Worm (Caenorhabditis elegans) whole organism, young adult: ENCODE measurements around the gene arrd-13.

ENCODE experiments used
- B0019.2 ChIP-seq: fragments of 200-800 bp; sonication (Bioruptor generic); conservative IDR thresholded peaks from 2 replicates; pipeline ENCODE4 v1.3.6; 2022; ENCODE audit warnings: missing genetic modification reagents, missing genetic modification characterization, missing compliant biosample characterization
- C06A6.2 ChIP-seq: fragments of 200-800 bp; sonication (Bioruptor generic); conservative IDR thresholded peaks from 2 replicates; pipeline ENCODE4 v1.3.6; 2022; ENCODE audit warnings: missing genetic modification characterization, missing compliant biosample characterization
- F39B2.1 ChIP-seq: fragments of 200-800 bp; sonication (Bioruptor generic); IDR thresholded peaks from 2 replicates; pipeline ENCODE4 v1.3.6; 2022; ENCODE audit warnings: missing genetic modification reagents, missing genetic modification characterization, missing compliant biosample characterization
- F55B11.4 ChIP-seq: sonication (generic microtip); optimal IDR thresholded peaks from 2 replicates; lab custom pipeline; 2016; ENCODE audit warnings: missing compliant biosample characterization, missing genetic modification characterization, borderline replicate concordance; ENCODE audit not compliant: insufficient read depth
- F57C9.4 ChIP-seq: sonication (generic microtip); optimal IDR thresholded peaks from 2 replicates; lab custom pipeline; 2017; ENCODE audit warnings: mild to moderate bottlenecking, missing genetic modification characterization, missing compliant biosample characterization
- T26A5.8 ChIP-seq: sonication (generic microtip); optimal IDR thresholded peaks from 2 replicates; lab custom pipeline; 2016; ENCODE audit warnings: missing genetic modification characterization, missing compliant biosample characterization
- Y67H2A.10 ChIP-seq: fragments of 200-800 bp; sonication (Bioruptor generic); conservative IDR thresholded peaks from 2 replicates; pipeline ENCODE4 v1.3.6; 2022; ENCODE audit warnings: missing genetic modification reagents, missing genetic modification characterization, missing compliant biosample characterization
- aptf-2 ChIP-seq: fragments of 200-800 bp; sonication (Bioruptor generic); conservative IDR thresholded peaks from 2 replicates; pipeline ENCODE4 v1.3.6; 2022; ENCODE audit warnings: missing genetic modification reagents, missing genetic modification characterization, missing compliant biosample characterization
- atf-7 ChIP-seq: sonication (generic microtip); optimal IDR thresholded peaks from 2 replicates; lab custom pipeline; 2017; ENCODE audit warnings: mild to moderate bottlenecking, missing genetic modification characterization, missing compliant biosample characterization
- bed-2 ChIP-seq: fragments of 200-800 bp; sonication (Bioruptor generic); IDR thresholded peaks from 2 replicates; pipeline ENCODE4 v1.3.6; 2022; ENCODE audit warnings: missing genetic modification reagents, missing genetic modification characterization, missing compliant biosample characterization
- ceh-100 ChIP-seq: fragments of 200-800 bp; sonication (Bioruptor generic); IDR thresholded peaks from 2 replicates; pipeline ENCODE4 v1.3.6; 2022; ENCODE audit warnings: missing genetic modification reagents, missing genetic modification characterization, missing compliant biosample characterization
- ceh-79 ChIP-seq: sonication (generic microtip); optimal IDR thresholded peaks from 2 replicates; lab custom pipeline; 2017; ENCODE audit warnings: mild to moderate bottlenecking, missing genetic modification characterization, missing compliant biosample characterization
- die-1 ChIP-seq: sonication (generic microtip); optimal IDR thresholded peaks from 2 replicates; lab custom pipeline; 2016; ENCODE audit warnings: missing genotype, mild to moderate bottlenecking, missing genetic modification characterization, missing compliant biosample characterization
- ekl-4 ChIP-seq: fragments of 200-800 bp; sonication (Bioruptor generic); IDR thresholded peaks from 2 replicates; pipeline ENCODE4 v1.3.6; 2022; ENCODE audit warnings: missing genetic modification reagents, missing genetic modification characterization, missing compliant biosample characterization
- him-1 ChIP-seq: sonication (generic microtip); optimal IDR thresholded peaks from 2 replicates; lab custom pipeline; 2016; ENCODE audit warnings: missing genotype, missing genetic modification reagents, missing genetic modification characterization, missing compliant biosample characterization
- hmg-1.2 ChIP-seq: fragments of 200-800 bp; sonication (Bioruptor generic); IDR thresholded peaks from 2 replicates; pipeline ENCODE4 v1.3.6; 2022; ENCODE audit warnings: missing genetic modification reagents, missing genetic modification characterization, missing compliant biosample characterization
- let-607 ChIP-seq, 2 experiments: fragments of 200-800 bp in 1 of 2; sonication (Bioruptor generic) in 1 of 2; sonication (generic microtip) in 1 of 2; optimal IDR thresholded peaks; 2 replicates each; lab custom pipeline; 2016 to 2018; ENCODE audit warnings: mild to moderate bottlenecking in 2 of 2, missing compliant biosample characterization in 2 of 2, missing genetic modification characterization in 2 of 2, moderate library complexity in 2 of 2, missing genotype in 1 of 2
- madf-8 ChIP-seq: fragments of 200-800 bp; sonication (Bioruptor generic); conservative IDR thresholded peaks from 2 replicates; pipeline ENCODE4 v1.3.6; 2022; ENCODE audit warnings: missing genetic modification reagents, missing genetic modification characterization, missing compliant biosample characterization
- mel-28 ChIP-seq: sonication (generic microtip); optimal IDR thresholded peaks from 2 replicates; lab custom pipeline; 2016; ENCODE audit warnings: borderline replicate concordance, mild to moderate bottlenecking, missing genetic modification characterization, missing compliant biosample characterization
- nfya-2 ChIP-seq: fragments of 200-800 bp; sonication (Bioruptor generic); IDR thresholded peaks from 2 replicates; pipeline ENCODE4 v1.3.6; 2022; ENCODE audit warnings: missing genetic modification reagents, missing genetic modification characterization, missing compliant biosample characterization
- nfyb-1 ChIP-seq: fragments of 200-800 bp; sonication (Bioruptor generic); IDR thresholded peaks from 2 replicates; pipeline ENCODE4 v1.3.6; 2022; ENCODE audit warnings: missing genetic modification reagents, missing genetic modification characterization, missing compliant biosample characterization
- nhr-90 ChIP-seq: sonication (generic microtip); optimal IDR thresholded peaks from 2 replicates; lab custom pipeline; 2016; ENCODE audit warnings: missing genotype, mild to moderate bottlenecking, missing genetic modification characterization, missing compliant biosample characterization
- pbrm-1 ChIP-seq: fragments of 200-800 bp; sonication (Bioruptor generic); IDR thresholded peaks from 2 replicates; pipeline ENCODE4 v1.3.6; 2022; ENCODE audit warnings: missing genetic modification reagents, missing genetic modification characterization, missing compliant biosample characterization
- repo-1 ChIP-seq: sonication (generic microtip); optimal IDR thresholded peaks from 2 replicates; lab custom pipeline; 2017; ENCODE audit warnings: mild to moderate bottlenecking, missing genetic modification characterization, missing compliant biosample characterization
- sea-2 ChIP-seq: fragments of 200-800 bp; sonication (Bioruptor generic); IDR thresholded peaks from 2 replicates; pipeline ENCODE4 v1.3.6; 2022; ENCODE audit warnings: missing genetic modification characterization, missing compliant biosample characterization
- sptf-2 ChIP-seq: fragments of 200-800 bp; sonication (Bioruptor generic); optimal IDR thresholded peaks from 2 replicates; lab custom pipeline; 2018; ENCODE audit warnings: mild to moderate bottlenecking, missing genetic modification characterization, missing compliant biosample characterization
- tbp1 ChIP-seq: fragments of 200-800 bp; sonication (Bioruptor generic); optimal IDR thresholded peaks from 2 replicates; lab custom pipeline; 2018; ENCODE audit warnings: mild to moderate bottlenecking, missing genetic modification characterization, missing compliant biosample characterization
- tlf-1 ChIP-seq: fragments of 200-800 bp; sonication (Bioruptor generic); optimal IDR thresholded peaks from 2 replicates; lab custom pipeline; 2018; ENCODE audit warnings: mild to moderate bottlenecking, missing genetic modification characterization, missing compliant biosample characterization
- ztf-26 ChIP-seq: sonication (generic microtip); optimal IDR thresholded peaks from 2 replicates; lab custom pipeline; 2017; ENCODE audit warnings: missing genetic modification characterization, missing compliant biosample characterization

Gene arrd-13

ce11 chrII:13741449-13741848 lies 16.8 kb upstream of the arrd-13 start, which contains the start of gene mig-14:
TSS of gene mig-14 (plus strand) at chrII:13741738.
- TF ChIP-seq tbp1 (GFP tag; lab: Kevin White, UChicago) (no peak), tlf-1 (no peak), repo-1 (no peak), sea-2 (GFP tag; lab: Robert Waterston, UW) (no peak), ekl-4 (GFP tag; lab: Robert Waterston, UW) (no peak), nfyb-1 (GFP tag; lab: Robert Waterston, UW) (0 out of 2 replicates have a peak, but pooled peaks have one; percentile 37), T26A5.8 (tag; lab: Kevin White, UChicago) (no peak)
- TF ChIP-seq, all 124 proteins: peak for 1

ce11 chrII:13750128-13750527 lies 8.1 kb upstream of the arrd-13 start:
- no peak for TF ChIP-seq him-1
- no peak for TF ChIP-seq ceh-100
- no peak for TF ChIP-seq aptf-2 (GFP tag; lab: Robert Waterston, UW)
- no peak for TF ChIP-seq T26A5.8 (tag; lab: Kevin White, UChicago)

DNA sequence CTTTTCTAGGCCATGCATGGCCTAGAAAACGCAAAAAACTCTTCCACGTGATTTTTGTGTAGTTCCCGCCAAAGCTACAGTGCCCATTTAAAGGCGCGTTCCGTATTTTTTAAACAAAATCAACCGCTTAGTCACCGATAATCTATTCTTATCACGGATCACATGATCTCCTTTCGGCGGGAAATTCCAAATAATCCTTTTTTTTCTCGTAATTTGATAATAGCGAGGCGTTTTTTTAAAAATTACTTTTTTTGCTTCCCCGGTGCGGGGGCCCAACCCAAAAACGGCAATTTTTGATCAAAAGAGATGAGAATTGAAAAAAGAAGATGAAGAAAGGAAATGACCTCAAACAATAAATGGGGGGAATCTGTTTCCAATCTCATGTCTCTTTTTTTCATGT lies 7.2 kb upstream of the arrd-13 start:
- TF ChIP-seq ztf-26 (tag; lab: Kevin White, UChicago) (peak; percentile 76), nfya-2 (GFP tag; lab: Robert Waterston, UW) (no peak)

DNA sequence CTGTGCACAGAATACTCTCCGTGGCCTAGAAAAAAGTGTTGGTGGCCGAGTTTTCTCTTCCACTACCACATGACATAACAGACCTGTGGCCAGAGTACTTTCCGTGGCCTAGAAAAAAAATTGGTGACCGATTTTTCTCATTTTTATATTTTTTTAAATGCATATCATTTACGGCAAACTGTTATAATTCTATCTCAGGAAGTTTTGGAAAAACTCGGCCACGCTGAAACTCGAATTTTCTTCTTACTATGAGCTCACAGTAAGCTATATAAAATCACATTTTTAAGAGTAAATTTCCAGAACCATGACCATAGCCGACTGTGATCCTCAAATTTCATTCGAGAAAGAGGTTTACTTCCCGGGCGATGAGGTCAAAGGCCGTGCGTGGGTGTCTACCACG lies 6.2 kb upstream of the arrd-13 start, which contains the start of gene arrd-14:
Gene arrd-14 (plus strand): TSS at position 301 of the 400 bp plus-strand sequence.
- no peak for TF ChIP-seq F39B2.1
- no peak for TF ChIP-seq Y67H2A.10 (GFP tag; lab: Robert Waterston, UW)
- TF ChIP-seq atf-7 (tag; lab: Kevin White, UChicago), result no peak
- no peak for TF ChIP-seq F57C9.4 (tag; lab: Kevin White, UChicago)
- no peak for TF ChIP-seq him-1
- TF ChIP-seq madf-8, result no peak
- no peak for TF ChIP-seq ztf-26 (tag; lab: Kevin White, UChicago)
- no peak for TF ChIP-seq mel-28
- no peak for TF ChIP-seq B0019.2 (GFP tag; lab: Robert Waterston, UW)
- no peak for TF ChIP-seq bed-2 (GFP tag; lab: Robert Waterston, UW)
- TF ChIP-seq aptf-2 (GFP tag; lab: Robert Waterston, UW), result no peak

DNA sequence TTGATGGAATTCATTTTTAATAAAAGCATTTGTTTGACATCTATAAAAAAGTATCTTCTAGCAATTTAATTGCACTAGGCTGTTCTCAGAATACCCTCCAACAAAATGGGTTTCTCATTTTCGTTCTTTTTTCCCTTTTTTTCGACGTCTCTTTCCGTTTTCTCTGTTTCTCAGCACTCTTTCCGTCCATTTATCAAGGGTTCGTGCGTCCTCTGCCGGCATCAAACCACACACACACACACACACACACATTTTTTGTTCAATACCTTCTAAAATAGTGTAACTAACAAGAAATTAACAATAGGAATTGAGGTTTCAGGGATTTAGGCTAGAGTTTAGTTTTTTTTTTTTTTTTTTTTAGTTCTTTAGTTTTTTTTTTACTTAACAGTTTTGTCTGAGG lies 2.0 kb upstream of the arrd-13 start:
- TF ChIP-seq let-607 (tag; optimal IDR thresholded peaks at IDR 0.05; lab: Kevin White, UChicago) (no peak), pbrm-1 (GFP tag; lab: Robert Waterston, UW) (no peak), C06A6.2 (GFP tag; lab: Robert Waterston, UW) (no peak), die-1 (tag; lab: Kevin White, UChicago) (no peak), nhr-90 (tag; lab: Kevin White, UChicago) (no peak), F39B2.1 (no peak), F55B11.4 (tag; lab: Kevin White, UChicago) (no peak), sea-2 (GFP tag; lab: Robert Waterston, UW) (no peak), ekl-4 (GFP tag; lab: Robert Waterston, UW) (no peak), ceh-79 (tag; lab: Kevin White, UChicago) (no peak), sptf-2 (GFP tag; lab: Kevin White, UChicago) (no peak), hmg-1.2 (GFP tag; lab: Robert Waterston, UW) (no peak)

DNA sequence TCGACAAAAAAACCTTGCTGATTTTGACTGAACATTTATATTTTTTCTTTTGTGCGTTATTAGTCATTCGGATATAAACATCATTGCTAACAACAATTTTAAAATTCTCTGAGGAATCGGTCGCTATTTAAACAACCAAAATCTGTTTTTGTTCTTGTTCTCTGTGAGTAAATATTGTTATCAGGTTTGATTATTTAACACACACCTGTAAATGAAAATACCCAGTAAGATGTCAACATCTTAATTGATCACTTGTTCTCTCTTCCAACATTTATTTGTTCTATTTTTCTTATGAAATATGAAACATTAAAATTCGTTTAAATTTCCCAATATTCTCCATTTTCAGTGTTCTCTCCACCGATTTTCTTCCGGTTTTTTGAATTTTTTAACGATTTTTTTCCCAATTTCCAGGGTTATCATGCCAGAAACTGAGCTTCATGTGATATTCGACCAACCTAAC lies 4.8 kb downstream of the arrd-13 start, which contains the start of gene arrd-11:
Gene arrd-11 (plus strand): TSS at position 410 of the 460 bp plus-strand sequence.
- TF ChIP-seq sptf-2 (GFP tag; lab: Kevin White, UChicago), result no peak
